Worm (Caenorhabditis elegans) whole organism, young adult: ENCODE measurements around the gene egl-4.

Experiments used
- F52B5.7 ChIP-seq: sonication (generic microtip); optimal IDR thresholded peaks from 2 replicates; lab custom pipeline; 2016; ENCODE audit warnings: mild to moderate bottlenecking, missing genetic modification characterization, missing compliant biosample characterization
- atf-7 ChIP-seq: sonication (generic microtip); optimal IDR thresholded peaks from 2 replicates; lab custom pipeline; 2017; ENCODE audit warnings: mild to moderate bottlenecking, missing genetic modification characterization, missing compliant biosample characterization
- chd-7 ChIP-seq: sonication (generic microtip); optimal IDR thresholded peaks from 2 replicates; lab custom pipeline; 2016; ENCODE audit warnings: mild to moderate bottlenecking, missing genetic modification characterization, moderate library complexity, missing compliant biosample characterization
- dpl-1 ChIP-seq: fragments of 150-350 bp; optimal IDR thresholded peaks from 2 replicates; lab custom pipeline; 2014; ENCODE audit warnings: missing biosample characterization, missing genetic modification reagents, missing genetic modification characterization
- ets-4 ChIP-seq: fragments of 200-800 bp; sonication (Bioruptor generic); optimal IDR thresholded peaks from 2 replicates; lab custom pipeline; 2018; ENCODE audit warnings: mild to moderate bottlenecking, missing genetic modification characterization, missing compliant biosample characterization
- lsy-27 ChIP-seq: sonication (generic microtip); optimal IDR thresholded peaks from 2 replicates; lab custom pipeline; 2017; ENCODE audit warnings: missing genetic modification characterization, mild to moderate bottlenecking, missing compliant biosample characterization, antibody characterized with exemption, missing genotype, borderline replicate concordance; ENCODE audit not compliant: insufficient read depth
- nhr-90 ChIP-seq: sonication (generic microtip); optimal IDR thresholded peaks from 2 replicates; lab custom pipeline; 2016; ENCODE audit warnings: missing genotype, mild to moderate bottlenecking, missing genetic modification characterization, missing compliant biosample characterization
- sptf-2 ChIP-seq: fragments of 200-800 bp; sonication (Bioruptor generic); optimal IDR thresholded peaks from 2 replicates; lab custom pipeline; 2018; ENCODE audit warnings: mild to moderate bottlenecking, missing genetic modification characterization, missing compliant biosample characterization
- unc-62 ChIP-seq: fragments of 150-350 bp; optimal IDR thresholded peaks from 2 replicates; lab custom pipeline; 2014; ENCODE audit warnings: missing biosample characterization, missing genetic modification reagents, missing genetic modification characterization

DNA sequence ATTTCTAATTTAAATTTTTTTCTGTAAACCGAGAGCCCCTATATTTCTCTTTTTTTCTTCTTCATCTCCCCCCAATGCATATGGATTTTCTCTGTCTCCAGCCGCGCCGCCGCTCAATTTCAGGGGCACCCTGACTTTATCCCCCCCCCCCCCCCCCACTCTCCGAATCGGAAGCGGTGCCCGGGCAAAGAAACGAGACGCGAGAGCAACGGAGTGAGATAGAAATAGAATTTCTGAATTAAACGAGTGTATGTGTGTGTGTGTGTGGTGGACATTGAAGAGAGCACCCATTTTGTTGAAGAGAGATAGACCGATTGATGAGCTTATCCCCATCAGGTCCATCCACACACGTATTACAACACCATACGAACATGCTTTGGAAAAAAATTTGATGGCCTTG lies 22.1 kb upstream of the egl-4 start:
- TF ChIP-seq chd-7 (tag; lab: Kevin White, UChicago) (no peak), ets-4 (GFP tag; lab: Kevin White, UChicago) (no peak), unc-62 (GFP tag; lab: Kevin White, UChicago) (no peak), F52B5.7 (tag; lab: Kevin White, UChicago) (no peak), nhr-90 (tag; lab: Kevin White, UChicago) (no peak), atf-7 (no peak), lsy-27 (tag; lab: Kevin White, UChicago) (no peak), sptf-2 (GFP tag; lab: Kevin White, UChicago) (no peak), dpl-1 (GFP tag; lab: Kevin White, UChicago) (no peak)
